Worm (Caenorhabditis elegans) whole organism, L2 larva: ENCODE measurements around the gene spe-43.

Experiments used
- C34F6.9 ChIP-seq: fragments of 150-350 bp; optimal IDR thresholded peaks from 2 replicates; lab custom pipeline; 2014; ENCODE audit warnings: missing biosample characterization, missing genetic modification characterization
- F13H6.1 ChIP-seq: sonication (generic microtip); optimal IDR thresholded peaks from 2 replicates; lab custom pipeline; 2016; ENCODE audit warnings: missing genetic modification characterization, missing compliant biosample characterization
- ZK546.5 ChIP-seq: sonication (generic microtip); optimal IDR thresholded peaks from 2 replicates; lab custom pipeline; 2017; ENCODE audit warnings: missing biosample characterization, missing genetic modification characterization
- ama-1 ChIP-seq: fragments of 150-350 bp; optimal IDR thresholded peaks from 2 replicates; lab custom pipeline; 2018; ENCODE audit warnings: inconsistent platforms
- dmd-4 ChIP-seq: sonication (generic microtip); optimal IDR thresholded peaks from 2 replicates; lab custom pipeline; 2017; ENCODE audit warnings: missing biosample characterization, missing genetic modification characterization
- fos-1 ChIP-seq: fragments of 150-350 bp; optimal IDR thresholded peaks from 2 replicates; lab custom pipeline; 2014; ENCODE audit warnings: missing biosample characterization, missing genetic modification characterization
- lin-11 ChIP-seq: fragments of 150-350 bp; sonication (generic microtip); optimal IDR thresholded peaks from 2 replicates; lab custom pipeline; 2014; ENCODE audit warnings: missing biosample characterization, missing genetic modification characterization, inconsistent platforms, mixed read lengths
- lin-13 ChIP-seq: fragments of 150-350 bp; optimal IDR thresholded peaks from 2 replicates; lab custom pipeline; 2014; ENCODE audit warnings: missing biosample characterization, missing genetic modification reagents, missing genetic modification characterization
- lin-39 ChIP-seq: fragments of 150-350 bp; optimal IDR thresholded peaks from 2 replicates; lab custom pipeline; 2014; ENCODE audit warnings: missing biosample characterization, missing genetic modification reagents, missing genetic modification characterization
- mab-5 ChIP-seq: fragments of 150-350 bp; optimal IDR thresholded peaks from 2 replicates; lab custom pipeline; 2014; ENCODE audit warnings: missing biosample characterization, missing genetic modification characterization
- mdl-1 ChIP-seq, 2 experiments: fragments of 150-350 bp in 1 of 2; sonication (generic microtip) in 1 of 2; optimal IDR thresholded peaks; 2 replicates each; lab custom pipeline; 2017; ENCODE audit warnings: missing biosample characterization in 2 of 2, missing genetic modification characterization in 2 of 2
- nhr-10 ChIP-seq: sonication (generic microtip); optimal IDR thresholded peaks from 2 replicates; lab custom pipeline; 2017; ENCODE audit warnings: missing biosample characterization, missing genetic modification characterization
- nhr-11 ChIP-seq: fragments of 150-350 bp; optimal IDR thresholded peaks from 2 replicates; lab custom pipeline; 2014; ENCODE audit warnings: missing biosample characterization, missing genetic modification characterization
- nhr-21 ChIP-seq: fragments of 150-350 bp; optimal IDR thresholded peaks from 2 replicates; lab custom pipeline; 2014; ENCODE audit warnings: missing biosample characterization, missing genetic modification characterization
- nhr-23 ChIP-seq: fragments of 150-350 bp; optimal IDR thresholded peaks from 2 replicates; lab custom pipeline; 2014; ENCODE audit warnings: missing biosample characterization, missing genetic modification reagents, missing genetic modification characterization
- skn-1 ChIP-seq: sonication (generic microtip); optimal IDR thresholded peaks from 2 replicates; lab custom pipeline; 2017; ENCODE audit warnings: missing biosample characterization, missing genetic modification characterization
- sma-3 ChIP-seq: sonication (generic microtip); optimal IDR thresholded peaks from 2 replicates; lab custom pipeline; 2016; ENCODE audit warnings: missing genetic modification reagents, missing genetic modification characterization, missing compliant biosample characterization
- unc-39 ChIP-seq: fragments of 150-350 bp; optimal IDR thresholded peaks from 2 replicates; lab custom pipeline; 2014; ENCODE audit warnings: missing biosample characterization, missing genetic modification characterization
- unc-55 ChIP-seq: fragments of 150-350 bp; sonication (generic microtip); optimal IDR thresholded peaks from 3 replicates; lab custom pipeline; 2014; ENCODE audit warnings: missing biosample characterization, missing genetic modification reagents, missing genetic modification characterization
- zag-1 ChIP-seq: fragments of 150-350 bp; optimal IDR thresholded peaks from 2 replicates; lab custom pipeline; 2014; ENCODE audit warnings: missing biosample characterization, missing genetic modification characterization
- ztf-4 ChIP-seq: fragments of 150-350 bp; optimal IDR thresholded peaks from 2 replicates; lab custom pipeline; 2014; ENCODE audit warnings: missing biosample characterization, missing genetic modification characterization

Gene spe-43

DNA sequence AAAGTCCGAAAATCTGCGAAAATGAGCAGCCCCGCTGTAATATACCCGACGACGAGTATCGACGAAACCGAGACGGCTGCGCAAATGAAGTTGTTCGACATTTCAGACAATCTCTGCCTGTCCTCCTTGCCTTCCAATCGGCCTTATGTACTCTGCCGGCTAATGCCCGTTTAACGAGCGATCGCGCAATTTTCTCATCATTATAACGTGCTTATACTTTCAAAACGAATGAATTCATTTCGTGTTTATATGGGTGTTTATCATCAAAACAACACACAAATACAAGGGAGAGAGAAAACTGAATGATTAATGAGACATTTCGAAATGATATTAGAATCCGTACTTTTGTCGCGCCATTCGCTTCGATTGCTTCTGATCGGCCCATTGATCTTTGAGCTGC is 51.2 kb downstream of the spe-43 start, which contains the start of gene col-132:
TSS of gene col-132 (minus strand) at position 101 of the 400 bp plus-strand sequence.
- TF ChIP-seq mdl-1 (tag; optimal IDR thresholded peaks at IDR 0.05; lab: Kevin White, UChicago) (no peak), nhr-11 (tag; lab: Kevin White, UChicago) (no peak), nhr-21 (tag; lab: Kevin White, UChicago) (no peak), ztf-4 (tag; lab: Kevin White, UChicago) (no peak), skn-1 (tag; lab: Kevin White, UChicago) (no peak), lin-39 (no peak), zag-1 (tag; lab: Kevin White, UChicago) (no peak), unc-55 (no peak), C34F6.9 (no peak), mab-5 (tag; lab: Kevin White, UChicago) (no peak), F13H6.1 (tag; lab: Kevin White, UChicago) (no peak), fos-1 (tag; lab: Kevin White, UChicago) (no peak), sma-3 (no peak), lin-13 (GFP tag; lab: Kevin White, UChicago) (no peak)
- TF ChIP-seq, all 48 proteins: peak for 0

DNA sequence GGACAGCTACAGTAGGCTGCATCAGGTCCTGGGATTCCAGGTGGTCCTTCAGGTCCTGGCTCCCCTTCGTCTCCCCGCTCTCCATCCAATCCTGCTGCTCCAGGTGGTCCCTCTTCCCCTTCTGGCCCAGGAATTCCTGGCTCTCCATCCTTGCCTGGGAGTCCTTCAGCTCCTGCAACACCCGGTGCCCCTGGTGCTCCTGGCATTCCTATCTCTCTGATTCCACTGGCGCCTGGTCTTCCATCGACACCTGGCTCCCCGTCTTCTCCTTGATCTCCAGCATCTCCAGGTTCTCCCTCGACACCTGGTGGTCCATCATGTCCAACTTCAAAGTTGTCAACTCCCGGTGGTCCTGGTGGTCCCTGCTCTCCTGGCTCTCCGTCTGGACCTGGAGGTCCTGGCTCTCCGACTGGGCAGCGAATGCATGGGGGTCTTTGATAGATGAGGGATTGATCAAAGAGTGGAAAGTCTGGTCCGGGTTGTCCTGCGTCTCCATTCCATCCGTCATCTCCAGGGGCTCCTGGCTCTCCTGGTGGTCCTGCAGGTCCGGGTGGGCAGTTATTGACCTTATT is 52.4 kb downstream of the spe-43 start:
- TF ChIP-seq nhr-23 (no peak), skn-1 (tag; lab: Kevin White, UChicago) (no peak), mab-5 (tag; lab: Kevin White, UChicago) (no peak), sma-3 (no peak), zag-1 (tag; lab: Kevin White, UChicago) (no peak), dmd-4 (tag; lab: Kevin White, UChicago) (no peak), ama-1 (lab: Kevin White, UChicago) (no peak), lin-11 (tag; lab: Kevin White, UChicago) (no peak), nhr-10 (no peak), unc-39 (no peak), ZK546.5 (tag; lab: Kevin White, UChicago) (no peak), lin-13 (GFP tag; lab: Kevin White, UChicago) (no peak)
